Fruit fly (Drosophila melanogaster) whole organism, embryonic: Measurements from ENCODE around the gene Tom.
A peak's percentile ranks its signal among the peaks of the same experiment; 100 is the strongest.

Experiments used
- C15 ChIP-seq: fragments of 200-800 bp; sonication (Bioruptor generic); IDR thresholded peaks from 3 replicates; pipeline ENCODE4 v1.3.6; 2022; ENCODE audit warnings: missing biosample characterization, missing genetic modification characterization
- CG1024 ChIP-seq: fragments of 200-800 bp; sonication (Bioruptor generic); IDR thresholded peaks from 2 replicates; pipeline ENCODE4 v1.3.6; 2022; ENCODE audit warnings: missing biosample characterization, missing genetic modification characterization
- CG10267 ChIP-seq: fragments of 200-800 bp; sonication (Bioruptor generic); optimal IDR thresholded peaks from 2 replicates; lab custom pipeline; 2018; ENCODE audit warnings: missing biosample characterization, mild to moderate bottlenecking, missing genetic modification characterization, moderate library complexity
- CG10462 ChIP-seq: fragments of 200-800 bp; sonication (Bioruptor generic); optimal IDR thresholded peaks from 2 replicates; lab custom pipeline; 2016; ENCODE audit warnings: missing biosample characterization, missing genetic modification characterization
- CG11085 ChIP-seq: fragments of 200-800 bp; sonication (Bioruptor generic); IDR thresholded peaks from 2 replicates; pipeline ENCODE4 v1.3.6; 2022; ENCODE audit warnings: missing biosample characterization, missing genetic modification characterization
- CG12236 ChIP-seq: fragments of 200-800 bp; sonication (Bioruptor generic); optimal IDR thresholded peaks from 2 replicates; lab custom pipeline; 2016; ENCODE audit warnings: missing biosample characterization, missing genetic modification characterization
- CG15479 ChIP-seq: fragments of 200-800 bp; sonication (Bioruptor generic); optimal IDR thresholded peaks from 3 replicates; lab custom pipeline; 2019; ENCODE audit warnings: missing biosample characterization, mild to moderate bottlenecking, missing genetic modification characterization, moderate library complexity
- CG16779 ChIP-seq: fragments of 200-800 bp; sonication (Bioruptor generic); IDR thresholded peaks from 2 replicates; pipeline ENCODE4 v1.3.6; 2022; ENCODE audit warnings: missing biosample characterization, missing genetic modification characterization
- CG16815 ChIP-seq: fragments of 200-800 bp; sonication (Bioruptor generic); optimal IDR thresholded peaks from 3 replicates; lab custom pipeline; 2017; ENCODE audit warnings: missing biosample characterization, mild to moderate bottlenecking, missing genetic modification characterization
- CG16863 ChIP-seq: fragments of 200-800 bp; sonication (Bioruptor generic); optimal IDR thresholded peaks from 3 replicates; lab custom pipeline; 2016; ENCODE audit warnings: missing biosample characterization, missing genetic modification characterization
- CG18011 ChIP-seq: fragments of 200-800 bp; sonication (Bioruptor generic); optimal IDR thresholded peaks from 2 replicates; lab custom pipeline; 2017; ENCODE audit warnings: missing biosample characterization, missing genetic modification characterization, mild to moderate bottlenecking, moderate library complexity, missing genotype
- CG3065 ChIP-seq: fragments of 200-800 bp; sonication (Bioruptor generic); optimal IDR thresholded peaks from 2 replicates; lab custom pipeline; 2016; ENCODE audit warnings: missing biosample characterization, missing genetic modification characterization
- CG4404 ChIP-seq: fragments of 200-800 bp; sonication (Bioruptor generic); IDR thresholded peaks from 2 replicates; pipeline ENCODE4 v1.3.6; 2022; ENCODE audit warnings: missing biosample characterization, missing genetic modification characterization
- CG4617 ChIP-seq: fragments of 200-800 bp; sonication (Bioruptor generic); optimal IDR thresholded peaks from 3 replicates; lab custom pipeline; 2016; ENCODE audit warnings: missing biosample characterization, missing genetic modification characterization, borderline replicate concordance
- CG6272 ChIP-seq: fragments of 200-800 bp; sonication (Bioruptor generic); IDR thresholded peaks from 2 replicates; pipeline ENCODE4 v1.3.6; 2022; ENCODE audit warnings: missing biosample characterization, missing genetic modification characterization
- CG7556 ChIP-seq: fragments of 200-800 bp; sonication (Bioruptor generic); optimal IDR thresholded peaks from 2 replicates; lab custom pipeline; 2017; ENCODE audit warnings: missing biosample characterization, mild to moderate bottlenecking, missing genetic modification characterization
- CG9727 ChIP-seq: fragments of 200-800 bp; sonication (Bioruptor generic); optimal IDR thresholded peaks from 3 replicates; lab custom pipeline; 2017; ENCODE audit warnings: missing biosample characterization, mild to moderate bottlenecking, missing genetic modification characterization
- D19A ChIP-seq: fragments of 200-800 bp; optimal IDR thresholded peaks from 3 replicates; lab custom pipeline; 2019; ENCODE audit warnings: missing biosample characterization, mild to moderate bottlenecking, missing genetic modification characterization, moderate library complexity
- E2f1 ChIP-seq: fragments of 200-800 bp; sonication (Bioruptor generic); IDR thresholded peaks from 2 replicates; pipeline ENCODE4 v1.3.6; 2022; ENCODE audit warnings: missing biosample characterization, missing genetic modification characterization
- Fer1 ChIP-seq: fragments of 200-800 bp; sonication (Bioruptor generic); optimal IDR thresholded peaks from 2 replicates; lab custom pipeline; 2017; ENCODE audit warnings: missing biosample characterization, mild to moderate bottlenecking, missing genetic modification characterization
- Hand ChIP-seq: fragments of 200-800 bp; sonication (Bioruptor generic); optimal IDR thresholded peaks from 2 replicates; lab custom pipeline; 2017; ENCODE audit warnings: mild to moderate bottlenecking, missing biosample characterization, missing genetic modification reagents, missing genetic modification characterization
- Hr51 ChIP-seq, 2 experiments: fragments of 200-800 bp; sonication (Bioruptor generic); optimal IDR thresholded peaks; 2 replicates in 1 of 2; 3 replicates in 1 of 2; lab custom pipeline; 2016 to 2018; ENCODE audit warnings: missing biosample characterization in 2 of 2, missing genetic modification characterization in 2 of 2, mild to moderate bottlenecking in 1 of 2, moderate library complexity in 1 of 2
- Kr ChIP-seq: fragments of 200-800 bp; sonication (Bioruptor generic); optimal IDR thresholded peaks from 2 replicates; lab custom pipeline; 2017; ENCODE audit warnings: missing biosample characterization, mild to moderate bottlenecking, missing genetic modification characterization
- Meics ChIP-seq: fragments of 200-800 bp; sonication (Bioruptor generic); optimal IDR thresholded peaks from 2 replicates; lab custom pipeline; 2017; ENCODE audit warnings: missing biosample characterization, mild to moderate bottlenecking, missing genetic modification characterization
- Nf-YA ChIP-seq: fragments of 200-800 bp; sonication (Bioruptor generic); IDR thresholded peaks from 2 replicates; pipeline ENCODE4 v1.3.6; 2022; ENCODE audit warnings: missing biosample characterization, missing genetic modification characterization
- Nf-YC ChIP-seq: fragments of 200-800 bp; optimal IDR thresholded peaks from 3 replicates; lab custom pipeline; 2019; ENCODE audit warnings: missing biosample characterization, mild to moderate bottlenecking, missing genetic modification characterization, moderate library complexity
- Sin3A ChIP-seq: fragments of >200 bp; optimal IDR thresholded peaks from 2 replicates; lab custom pipeline; 2018
- Xrp1 ChIP-seq: fragments of 200-800 bp; sonication (Bioruptor generic); IDR thresholded peaks from 2 replicates; pipeline ENCODE4 v1.3.6; 2022; ENCODE audit warnings: missing biosample characterization, missing genetic modification characterization
- bcd ChIP-seq: fragments of 200-800 bp; sonication (Bioruptor generic); optimal IDR thresholded peaks from 2 replicates; lab custom pipeline; 2017; ENCODE audit warnings: missing biosample characterization, mild to moderate bottlenecking, missing genetic modification characterization
- bigmax ChIP-seq: fragments of 200-800 bp; sonication (Bioruptor generic); optimal IDR thresholded peaks from 2 replicates; lab custom pipeline; 2018; ENCODE audit warnings: missing biosample characterization, mild to moderate bottlenecking, missing genetic modification characterization
- bowl ChIP-seq: fragments of 200-800 bp; sonication (Bioruptor generic); IDR thresholded peaks from 2 replicates; pipeline ENCODE4 v1.3.6; 2022; ENCODE audit warnings: missing biosample characterization, missing genetic modification characterization
- esg ChIP-seq: fragments of 200-800 bp; sonication (Bioruptor generic); conservative IDR thresholded peaks from 2 replicates; pipeline ENCODE4 v1.3.6; 2022; ENCODE audit warnings: missing biosample characterization, missing genetic modification characterization
- fd102C ChIP-seq: fragments of 200-800 bp; sonication (Bioruptor generic); optimal IDR thresholded peaks from 2 replicates; lab custom pipeline; 2018; ENCODE audit warnings: missing biosample characterization, mild to moderate bottlenecking, missing genetic modification characterization, moderate library complexity
- fru ChIP-seq: fragments of >200 bp; optimal IDR thresholded peaks from 2 replicates; lab custom pipeline; 2017
- grn ChIP-seq: fragments of 200-800 bp; sonication (Bioruptor generic); optimal IDR thresholded peaks from 3 replicates; lab custom pipeline; 2017; ENCODE audit warnings: missing biosample characterization, missing genetic modification characterization
- gsb-n ChIP-seq: fragments of 200-800 bp; sonication (Bioruptor generic); optimal IDR thresholded peaks from 3 replicates; lab custom pipeline; 2018; ENCODE audit warnings: missing biosample characterization, mild to moderate bottlenecking, missing genetic modification characterization
- gt ChIP-seq: fragments of 200-800 bp; sonication (Bioruptor generic); IDR thresholded peaks from 2 replicates; pipeline ENCODE4 v1.3.6; 2022; ENCODE audit warnings: missing biosample characterization, missing genetic modification characterization
- insv ChIP-seq, 2 experiments: fragments of 200-800 bp; sonication (Bioruptor generic); optimal IDR thresholded peaks; 3 replicates each; lab custom pipeline; 2016 to 2018; ENCODE audit warnings: missing biosample characterization in 2 of 2, missing genetic modification characterization in 2 of 2
- kay ChIP-seq: fragments of 200-800 bp; sonication (Bioruptor generic); optimal IDR thresholded peaks from 2 replicates; lab custom pipeline; 2016; ENCODE audit warnings: missing biosample characterization, missing genetic modification characterization
- ken ChIP-seq: fragments of 200-800 bp; sonication (Bioruptor generic); IDR thresholded peaks from 3 replicates; pipeline ENCODE4 v1.3.6; 2022; ENCODE audit warnings: missing biosample characterization, missing genetic modification characterization
- kni ChIP-seq: fragments of 200-800 bp; sonication (Bioruptor generic); optimal IDR thresholded peaks from 3 replicates; lab custom pipeline; 2017; ENCODE audit warnings: mild to moderate bottlenecking, missing biosample characterization, missing genetic modification reagents, missing genetic modification characterization
- knrl ChIP-seq: fragments of 200-800 bp; sonication (Bioruptor generic); IDR thresholded peaks from 3 replicates; pipeline ENCODE4 v1.3.6; 2022; ENCODE audit warnings: missing biosample characterization, missing genetic modification characterization; ENCODE audit not compliant: partially characterized antibody
- lov ChIP-seq, 2 experiments: fragments of 200-800 bp in 1 of 2; fragments of >200 bp in 1 of 2; sonication (Bioruptor generic) in 1 of 2; IDR thresholded peaks in 1 of 2; optimal IDR thresholded peaks in 1 of 2; 2 replicates in 1 of 2; 3 replicates in 1 of 2; pipeline versions ENCODE4 v1.3.6 to Lab custom; 2017 to 2022; ENCODE audit warnings: missing biosample characterization in 1 of 2, missing genetic modification characterization in 1 of 2
- luna ChIP-seq: fragments of 200-800 bp; sonication (Bioruptor generic); optimal IDR thresholded peaks from 2 replicates; lab custom pipeline; 2016; ENCODE audit warnings: missing biosample characterization, missing genetic modification characterization
- pros ChIP-seq: fragments of 200-800 bp; sonication (Bioruptor generic); optimal IDR thresholded peaks from 3 replicates; lab custom pipeline; 2019; ENCODE audit warnings: missing biosample characterization, mild to moderate bottlenecking, missing genetic modification characterization, moderate library complexity
- sna ChIP-seq: fragments of 200-800 bp; sonication (Bioruptor generic); IDR thresholded peaks from 2 replicates; pipeline ENCODE4 v1.3.6; 2022; ENCODE audit warnings: missing biosample characterization, missing genetic modification characterization; ENCODE audit not compliant: partially characterized antibody
- tll ChIP-seq, 2 experiments: fragments of 200-800 bp in 1 of 2; fragments of >200 bp in 1 of 2; sonication (Bioruptor generic) in 1 of 2; optimal IDR thresholded peaks; 2 replicates each; lab custom pipeline; 2017 to 2019; ENCODE audit warnings: missing biosample characterization in 2 of 2, missing genetic modification characterization in 2 of 2, mild to moderate bottlenecking in 1 of 2, moderate library complexity in 1 of 2
- zen ChIP-seq: fragments of 200-800 bp; sonication (Bioruptor generic); optimal IDR thresholded peaks from 3 replicates; lab custom pipeline; 2018; ENCODE audit warnings: missing biosample characterization, mild to moderate bottlenecking, missing genetic modification characterization, moderate library complexity

Tom gene

dm6 chr3L:14964862-14965261, 4.3 kb upstream of the Tom start:
- peak in 1 of 2 experiments; percentile 78 for TF ChIP-seq tll (GFP tag; optimal IDR thresholded peaks at IDR 0.05; lab: Kevin White, UChicago)
- TF ChIP-seq zen (tag; lab: Kevin White, UChicago) = peak; percentile 100
- TF ChIP-seq knrl (GFP tag; lab: Robert Waterston, UW) = no peak
- peak; percentile 77 for TF ChIP-seq CG15479 (GFP tag; lab: Kevin White, UChicago)
- TF ChIP-seq fru (lab: Kevin White, UChicago) = no peak
- no peak for TF ChIP-seq Nf-YC (tag; lab: Kevin White, UChicago)
- no peak for TF ChIP-seq C15 (GFP tag; lab: Robert Waterston, UW)

- TF ChIP-seq kni (GFP tag; lab: Kevin White, UChicago) (peak; percentile 79), sna (no peak), Fer1 (GFP tag; lab: Kevin White, UChicago) (no peak), E2f1 (GFP tag; lab: Robert Waterston, UW) (no peak), Hand (GFP tag; lab: Kevin White, UChicago) (no peak), fd102C (GFP tag; lab: Kevin White, UChicago) (peak; percentile 2), CG6272 (no peak), Meics (GFP tag; lab: Kevin White, UChicago) (no peak), bcd (GFP tag; lab: Kevin White, UChicago) (no peak), Hr51 (GFP tag; optimal IDR thresholded peaks at IDR 0.05; lab: Kevin White, UChicago) (no peak), pros (GFP tag; lab: Kevin White, UChicago) (peak; percentile 59), CG9727 (GFP tag; lab: Kevin White, UChicago) (no peak), bowl (no peak), Nf-YA (GFP tag; lab: Robert Waterston, UW) (no peak), CG11085 (no peak), CG16863 (GFP tag; lab: Kevin White, UChicago) (no peak), kay (GFP tag; lab: Kevin White, UChicago) (no peak), CG1024 (GFP tag; lab: Robert Waterston, UW) (no peak), CG4617 (GFP tag; lab: Kevin White, UChicago) (no peak), zen (tag; lab: Kevin White, UChicago) (peak; percentile 80), luna (GFP tag; lab: Kevin White, UChicago) (no peak), CG7556 (GFP tag; lab: Kevin White, UChicago) (no peak), CG16779 (GFP tag; lab: Robert Waterston, UW) (no peak), gsb-n (peak; percentile 26), CG10462 (GFP tag; lab: Kevin White, UChicago) (no peak), insv (GFP tag; optimal IDR thresholded peaks at IDR 0.05; lab: Kevin White, UChicago) (peak in 1 of 2 experiments; percentile 26), bigmax (no peak), ken (GFP tag; lab: Robert Waterston, UW) (no peak), grn (GFP tag; lab: Kevin White, UChicago) (peak; percentile 95), CG3065 (GFP tag; lab: Kevin White, UChicago) (no peak), CG18011 (GFP tag; lab: Kevin White, UChicago) (no peak), CG16815 (GFP tag; lab: Kevin White, UChicago) (no peak), D19A (tag; lab: Kevin White, UChicago) (no peak), gt (GFP tag; lab: Robert Waterston, UW) (no peak), Xrp1 (GFP tag; lab: Robert Waterston, UW) (no peak), CG10267 (tag; lab: Kevin White, UChicago) (no peak), CG12236 (no peak), Kr (GFP tag; lab: Kevin White, UChicago) (peak; percentile 85), CG4404 (no peak), esg (no peak), lov (optimal IDR thresholded peaks at IDR 0.05; lab: Kevin White, UChicago) (no peak), lov (GFP tag; IDR thresholded peaks at IDR 0.05; lab: Robert Waterston, UW) (no peak), Sin3A (lab: Kevin White, UChicago) (no peak)
Observed at dm6 chr3L:14966199-14966858, 2.8 kb upstream of the Tom start.
